Worm (Caenorhabditis elegans): Measurements from ENCODE around the gene cyp-33C2.

- TF ChIP-seq nhr-2 (tag; optimal IDR thresholded peaks at IDR 0.05) (no peak), nhr-12 (tag; optimal IDR thresholded peaks at IDR 0.05) (no peak), nhr-28 (tag; optimal IDR thresholded peaks at IDR 0.05) (no peak), blmp-1 (tag; optimal IDR thresholded peaks at IDR 0.05) (no peak), hlh-1 (tag; optimal IDR thresholded peaks at IDR 0.05) (no peak), pha-4 (tag; optimal IDR thresholded peaks at IDR 0.05) (no peak), nhr-237 (tag; optimal IDR thresholded peaks at IDR 0.05) (no peak), snpc-4 (tag; optimal IDR thresholded peaks at IDR 0.05) (no peak), nhr-76 (tag; optimal IDR thresholded peaks at IDR 0.05) (no peak), unc-62 (GFP tag; optimal IDR thresholded peaks at IDR 0.05) (no peak), elt-1 (tag; optimal IDR thresholded peaks at IDR 0.05; ENCODE audit: borderline replicate concordance, insufficient read depth) (no peak), elt-3 (tag; optimal IDR thresholded peaks at IDR 0.05) (no peak), lsy-2 (tag; optimal IDR thresholded peaks at IDR 0.05) (no peak)
Measured at ce11 chrV:2146044-2146443, 37.2 kb upstream of the cyp-33C2 start, which contains the start of gene str-52.

Data from whole organism, mixed stage, embryonic.